Worm (Caenorhabditis elegans) whole organism, L1 larva: Measurements from ENCODE around the gene bigr-1.

Source experiments
- fkh-10 ChIP-seq: sonication (generic microtip); optimal IDR thresholded peaks from 2 replicates; lab custom pipeline; 2017; ENCODE audit warnings: missing biosample characterization, missing genetic modification reagents, missing genetic modification characterization
- mep-1 ChIP-seq: fragments of 150-350 bp; optimal IDR thresholded peaks from 2 replicates; lab custom pipeline; 2014; ENCODE audit warnings: missing biosample characterization, missing genetic modification characterization
- nhr-76 ChIP-seq: sonication (generic microtip); optimal IDR thresholded peaks from 2 replicates; lab custom pipeline; 2017; ENCODE audit warnings: missing biosample characterization, missing genetic modification characterization
- pqm-1 ChIP-seq: sonication (generic microtip); optimal IDR thresholded peaks from 3 replicates; lab custom pipeline; 2017; ENCODE audit warnings: missing biosample characterization, missing genetic modification characterization
- snpc-4 ChIP-seq: fragments of 150-350 bp; optimal IDR thresholded peaks from 2 replicates; lab custom pipeline; 2014; ENCODE audit warnings: missing biosample characterization, missing genetic modification characterization
- unc-62 ChIP-seq: fragments of 150-350 bp; optimal IDR thresholded peaks from 2 replicates; lab custom pipeline; 2014; ENCODE audit warnings: missing biosample characterization, missing genetic modification reagents, missing genetic modification characterization
- xbp-1 ChIP-seq: sonication (generic microtip); optimal IDR thresholded peaks from 2 replicates; lab custom pipeline; 2016; ENCODE audit warnings: missing genetic modification characterization, missing compliant biosample characterization

DNA sequence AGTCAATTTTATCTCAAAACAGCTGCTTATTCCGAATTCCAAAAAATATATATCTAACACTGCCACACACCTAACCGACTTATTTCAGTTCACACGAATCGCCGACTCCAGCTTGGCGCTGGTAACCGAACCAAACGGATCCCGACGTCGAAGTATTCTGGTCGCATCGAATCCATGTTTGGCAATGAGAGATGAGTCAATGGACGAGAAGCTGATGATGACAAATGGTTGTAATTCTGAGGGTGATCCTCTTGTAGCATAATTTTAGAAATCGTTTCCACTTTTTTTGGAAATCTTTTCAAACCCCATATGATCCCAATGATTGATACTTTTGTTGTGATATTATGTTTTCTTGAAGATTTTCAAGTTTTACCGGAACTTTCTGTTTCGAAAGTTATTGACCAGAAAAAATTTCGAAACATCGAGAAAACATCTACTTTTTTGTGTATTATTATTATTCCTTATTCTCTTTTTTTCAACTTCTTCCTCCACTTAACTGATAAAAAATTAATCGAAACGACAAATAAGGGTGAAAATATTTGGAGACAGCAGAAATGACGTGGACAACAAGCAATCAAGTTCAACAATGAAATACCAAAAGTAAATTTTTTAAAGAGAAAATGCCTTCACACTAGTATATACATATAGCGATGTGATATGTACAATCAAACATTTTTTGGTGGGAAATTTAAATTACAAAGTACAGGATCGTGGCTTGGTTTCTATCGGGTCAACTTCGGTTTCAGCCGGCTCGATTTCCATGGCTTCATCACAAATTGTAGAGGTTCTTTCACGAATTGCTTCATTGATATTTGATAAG is 31.4 kb upstream of the bigr-1 start:
- TF ChIP-seq snpc-4 (tag; lab: Kevin White, UChicago) = no peak
- TF ChIP-seq pqm-1 (tag; lab: Kevin White, UChicago) = no peak
- no peak for TF ChIP-seq unc-62 (GFP tag; lab: Kevin White, UChicago)
- no peak for TF ChIP-seq xbp-1 (tag; lab: Kevin White, UChicago)
- TF ChIP-seq nhr-76 (tag; lab: Kevin White, UChicago) = no peak
- TF ChIP-seq mep-1 = no peak
- no peak for TF ChIP-seq fkh-10
